Fruit fly (Drosophila melanogaster) whole organism, prepupa: ENCODE measurements around the gene CG10650.

Experiments used
- CG16779 ChIP-seq: fragments of 200-800 bp; sonication (Bioruptor generic); optimal IDR thresholded peaks from 3 replicates; lab custom pipeline; 2017; ENCODE audit warnings: missing biosample characterization, mild to moderate bottlenecking, missing genetic modification characterization
- CG4318 ChIP-seq: fragments of 200-800 bp; sonication (Bioruptor generic); optimal IDR thresholded peaks from 3 replicates; lab custom pipeline; 2017; ENCODE audit warnings: missing biosample characterization, mild to moderate bottlenecking, missing genetic modification characterization
- Eip78C ChIP-seq: fragments of 200-800 bp; sonication (Bioruptor generic); peaks from one replicate; lab custom pipeline; 2016; ENCODE audit warnings: missing biosample characterization, missing genetic modification characterization
- Ets96B ChIP-seq: fragments of 200-800 bp; optimal IDR thresholded peaks from 2 replicates; lab custom pipeline; 2019; ENCODE audit warnings: missing biosample characterization, mild to moderate bottlenecking, missing genetic modification characterization, moderate library complexity
- Gug ChIP-seq: fragments of 200-800 bp; sonication (Bioruptor generic); IDR thresholded peaks from 2 replicates; pipeline ENCODE4 v1.3.6; 2022; ENCODE audit warnings: missing biosample characterization, missing genetic modification characterization
- Hr4 ChIP-seq: fragments of 200-800 bp; sonication (Bioruptor generic); optimal IDR thresholded peaks from 3 replicates; lab custom pipeline; 2016; ENCODE audit warnings: missing biosample characterization, missing genetic modification characterization
- ss ChIP-seq, 2 experiments: fragments of 200-800 bp; sonication (Bioruptor generic); optimal IDR thresholded peaks; 2 replicates in 1 of 2; 3 replicates in 1 of 2; lab custom pipeline; 2017 to 2018; ENCODE audit warnings: mild to moderate bottlenecking in 2 of 2, missing biosample characterization in 2 of 2, missing genetic modification characterization in 2 of 2, moderate library complexity in 1 of 2
- topi ChIP-seq: fragments of 200-800 bp; sonication (Bioruptor generic); optimal IDR thresholded peaks from 3 replicates; lab custom pipeline; 2016; ENCODE audit warnings: missing biosample characterization, missing genetic modification characterization

- TF ChIP-seq Ets96B (tag; lab: Kevin White, UChicago) (no peak), CG4318 (GFP tag; lab: Kevin White, UChicago) (no peak), topi (no peak), ss (GFP tag; optimal IDR thresholded peaks at IDR 0.05; lab: Kevin White, UChicago) (no peak), Hr4 (GFP tag; lab: Kevin White, UChicago) (no peak), Eip78C (GFP tag; lab: Kevin White, UChicago) (no peak), CG16779 (tag; lab: Kevin White, UChicago) (no peak), Gug (GFP tag; lab: Robert Waterston, UW) (no peak)
Observed at dm6 chr2L:18986125-18986498, 9.6 kb downstream of the CG10650 start.
